Fruit fly (Drosophila melanogaster) whole organism, embryonic: ENCODE data around the gene CG4267.

ENCODE experiments used
- BEAF-32 ChIP-seq: fragments of 200-800 bp; sonication (Bioruptor generic); optimal IDR thresholded peaks from 3 replicates; lab custom pipeline; 2017; ENCODE audit warnings: missing biosample characterization, missing genetic modification characterization, mild to moderate bottlenecking, moderate library complexity, missing genetic modification reagents
- Blimp-1 ChIP-seq: fragments of 200-800 bp; sonication (Bioruptor generic); optimal IDR thresholded peaks from 3 replicates; lab custom pipeline; 2018; ENCODE audit warnings: missing biosample characterization, missing genetic modification characterization, mild to moderate bottlenecking, moderate library complexity, missing genetic modification reagents
- CG11696 ChIP-seq: fragments of 200-800 bp; sonication (Bioruptor generic); IDR thresholded peaks from 2 replicates; pipeline ENCODE4 v1.3.6; 2022; ENCODE audit warnings: missing biosample characterization, missing genetic modification characterization
- CG12071 ChIP-seq: fragments of 200-800 bp; sonication (Bioruptor generic); optimal IDR thresholded peaks from 3 replicates; lab custom pipeline; 2018; ENCODE audit warnings: missing biosample characterization, mild to moderate bottlenecking, missing genetic modification characterization
- CG12155 ChIP-seq: fragments of 200-800 bp; sonication (Bioruptor generic); optimal IDR thresholded peaks from 3 replicates; lab custom pipeline; 2016; ENCODE audit warnings: missing biosample characterization, missing genetic modification characterization
- CG12391 ChIP-seq: fragments of 200-800 bp; sonication (Bioruptor generic); optimal IDR thresholded peaks from 3 replicates; lab custom pipeline; 2018; ENCODE audit warnings: missing biosample characterization, mild to moderate bottlenecking, missing genetic modification characterization, moderate library complexity
- CG12659 ChIP-seq: fragments of 200-800 bp; sonication (Bioruptor generic); optimal IDR thresholded peaks from 3 replicates; lab custom pipeline; 2017; ENCODE audit warnings: mild to moderate bottlenecking, missing biosample characterization, missing genetic modification reagents, missing genetic modification characterization
- CG12942 ChIP-seq: fragments of 200-800 bp; sonication (Bioruptor generic); optimal IDR thresholded peaks from 3 replicates; lab custom pipeline; 2016; ENCODE audit warnings: missing biosample characterization, missing genetic modification characterization
- CG14441 ChIP-seq: fragments of 200-800 bp; sonication (Bioruptor generic); IDR thresholded peaks from 2 replicates; pipeline ENCODE4 v1.3.6; 2022; ENCODE audit warnings: missing biosample characterization, missing genetic modification characterization
- CG16813 ChIP-seq: fragments of 200-800 bp; sonication (Bioruptor generic); IDR thresholded peaks from 3 replicates; pipeline ENCODE4 v1.3.6; 2022; ENCODE audit warnings: missing biosample characterization, missing genetic modification characterization; ENCODE audit not compliant: partially characterized antibody
- CG16815 ChIP-seq: fragments of 200-800 bp; sonication (Bioruptor generic); optimal IDR thresholded peaks from 3 replicates; lab custom pipeline; 2017; ENCODE audit warnings: missing biosample characterization, mild to moderate bottlenecking, missing genetic modification characterization
- CG17912 ChIP-seq: fragments of 200-800 bp; sonication (Bioruptor generic); optimal IDR thresholded peaks from 2 replicates; lab custom pipeline; 2018; ENCODE audit warnings: missing biosample characterization, mild to moderate bottlenecking, missing genetic modification characterization
- CG18764 ChIP-seq: fragments of 200-800 bp; sonication (Bioruptor generic); optimal IDR thresholded peaks from 3 replicates; lab custom pipeline; 2016; ENCODE audit warnings: missing biosample characterization, missing genetic modification characterization
- CG2889 ChIP-seq: fragments of 200-800 bp; sonication (Bioruptor generic); IDR thresholded peaks from 3 replicates; pipeline ENCODE4 v1.3.6; 2022; ENCODE audit warnings: missing biosample characterization, missing genetic modification characterization
- CG3847 ChIP-seq: fragments of 200-800 bp; sonication (Bioruptor generic); IDR thresholded peaks from 2 replicates; pipeline ENCODE4 v1.3.6; 2022; ENCODE audit warnings: missing biosample characterization, missing genetic modification characterization
- CG6654 ChIP-seq: fragments of 200-800 bp; sonication (Bioruptor generic); optimal IDR thresholded peaks from 2 replicates; lab custom pipeline; 2017; ENCODE audit warnings: missing biosample characterization, mild to moderate bottlenecking, missing genetic modification characterization
- CG8089 ChIP-seq: fragments of 200-800 bp; sonication (Bioruptor generic); optimal IDR thresholded peaks from 3 replicates; lab custom pipeline; 2016; ENCODE audit warnings: missing biosample characterization, missing genetic modification characterization
- CG8290 ChIP-seq, 3 experiments: fragments of 200-800 bp; sonication (Bioruptor generic); optimal IDR thresholded peaks; 2 replicates each; lab custom pipeline; 2016 to 2019; ENCODE audit warnings: missing biosample characterization in 3 of 3, missing genetic modification characterization in 3 of 3, mild to moderate bottlenecking in 2 of 3, moderate library complexity in 1 of 3
- CG9437 ChIP-seq: fragments of 200-800 bp; sonication (Bioruptor generic); optimal IDR thresholded peaks from 2 replicates; lab custom pipeline; 2018; ENCODE audit warnings: missing biosample characterization, mild to moderate bottlenecking, missing genetic modification characterization
- D ChIP-seq, 2 experiments: fragments of 200-800 bp in 1 of 2; fragments of >200 bp in 1 of 2; sonication (Bioruptor generic) in 1 of 2; optimal IDR thresholded peaks; 2 replicates in 1 of 2; 3 replicates in 1 of 2; lab custom pipeline; 2017; ENCODE audit warnings: mild to moderate bottlenecking in 1 of 2, missing biosample characterization in 1 of 2, missing genetic modification characterization in 1 of 2, missing genetic modification reagents in 1 of 2
- Ets97D ChIP-seq: fragments of 200-800 bp; sonication (Bioruptor generic); optimal IDR thresholded peaks from 3 replicates; lab custom pipeline; 2016; ENCODE audit warnings: missing biosample characterization, missing genetic modification characterization
- MTF-1 ChIP-seq: fragments of 200-800 bp; sonication (Bioruptor generic); optimal IDR thresholded peaks from 2 replicates; lab custom pipeline; 2018; ENCODE audit warnings: missing biosample characterization, mild to moderate bottlenecking, missing genetic modification characterization, borderline replicate concordance
- Nf-YA ChIP-seq: fragments of 200-800 bp; sonication (Bioruptor generic); IDR thresholded peaks from 2 replicates; pipeline ENCODE4 v1.3.6; 2022; ENCODE audit warnings: missing biosample characterization, missing genetic modification characterization
- Oli ChIP-seq: fragments of 200-800 bp; sonication (Bioruptor generic); optimal IDR thresholded peaks from 2 replicates; lab custom pipeline; 2018; ENCODE audit warnings: missing biosample characterization, mild to moderate bottlenecking, missing genetic modification characterization, moderate library complexity
- PHDP ChIP-seq: fragments of 200-800 bp; sonication (Bioruptor generic); optimal IDR thresholded peaks from 3 replicates; lab custom pipeline; 2018; ENCODE audit warnings: missing biosample characterization, mild to moderate bottlenecking, missing genetic modification characterization, moderate library complexity
- Rx ChIP-seq: fragments of 200-800 bp; sonication (Bioruptor generic); IDR thresholded peaks from 2 replicates; pipeline ENCODE4 v1.3.6; 2022; ENCODE audit warnings: missing biosample characterization, missing genetic modification characterization
- Xrp1 ChIP-seq: fragments of 200-800 bp; sonication (Bioruptor generic); IDR thresholded peaks from 2 replicates; pipeline ENCODE4 v1.3.6; 2022; ENCODE audit warnings: missing biosample characterization, missing genetic modification characterization
- ase ChIP-seq: fragments of 200-800 bp; sonication (Bioruptor generic); IDR thresholded peaks from 3 replicates; pipeline ENCODE4 v1.3.6; 2022; ENCODE audit warnings: missing biosample characterization, missing genetic modification characterization
- az2 ChIP-seq: fragments of 200-800 bp; sonication (Bioruptor generic); optimal IDR thresholded peaks from 3 replicates; lab custom pipeline; 2016; ENCODE audit warnings: missing biosample characterization, missing genetic modification characterization
- bab2 ChIP-seq: fragments of 200-800 bp; sonication (Bioruptor generic); optimal IDR thresholded peaks from 2 replicates; lab custom pipeline; 2016; ENCODE audit warnings: missing biosample characterization, missing genetic modification characterization
- bigmax ChIP-seq: fragments of 200-800 bp; sonication (Bioruptor generic); optimal IDR thresholded peaks from 2 replicates; lab custom pipeline; 2018; ENCODE audit warnings: missing biosample characterization, mild to moderate bottlenecking, missing genetic modification characterization
- cwo ChIP-seq: fragments of 200-800 bp; sonication (Bioruptor generic); optimal IDR thresholded peaks from 3 replicates; lab custom pipeline; 2017; ENCODE audit warnings: missing biosample characterization, missing genetic modification characterization, mild to moderate bottlenecking, moderate library complexity, missing genetic modification reagents
- da ChIP-seq: fragments of 200-800 bp; sonication (Bioruptor generic); optimal IDR thresholded peaks from 2 replicates; lab custom pipeline; 2016; ENCODE audit warnings: missing biosample characterization, missing genetic modification characterization
- dmrt99B ChIP-seq: fragments of 200-800 bp; sonication (Bioruptor generic); optimal IDR thresholded peaks from 2 replicates; lab custom pipeline; 2018; ENCODE audit warnings: missing biosample characterization, mild to moderate bottlenecking, missing genetic modification characterization, moderate library complexity
- en ChIP-seq: fragments of 200-800 bp; sonication (Bioruptor generic); optimal IDR thresholded peaks from 2 replicates; lab custom pipeline; 2016; ENCODE audit warnings: missing biosample characterization, missing genetic modification characterization
- gt ChIP-seq: fragments of 200-800 bp; sonication (Bioruptor generic); IDR thresholded peaks from 2 replicates; pipeline ENCODE4 v1.3.6; 2022; ENCODE audit warnings: missing biosample characterization, missing genetic modification characterization
- hkb ChIP-seq, 2 experiments: fragments of 200-800 bp in 1 of 2; fragments of >200 bp in 1 of 2; sonication (Bioruptor generic) in 1 of 2; IDR thresholded peaks in 1 of 2; optimal IDR thresholded peaks in 1 of 2; 2 replicates each; pipeline versions ENCODE4 v1.3.6 to Lab custom; 2017 to 2022; ENCODE audit warnings: missing biosample characterization in 1 of 2, missing genetic modification characterization in 1 of 2
- luna ChIP-seq: fragments of 200-800 bp; sonication (Bioruptor generic); optimal IDR thresholded peaks from 2 replicates; lab custom pipeline; 2016; ENCODE audit warnings: missing biosample characterization, missing genetic modification characterization
- mld ChIP-seq: fragments of 200-800 bp; sonication (Bioruptor generic); IDR thresholded peaks from 3 replicates; pipeline ENCODE4 v1.3.6; 2022; ENCODE audit warnings: missing biosample characterization, missing genetic modification characterization; ENCODE audit not compliant: partially characterized antibody
- pb ChIP-seq: fragments of 200-800 bp; sonication (Bioruptor generic); optimal IDR thresholded peaks from 3 replicates; lab custom pipeline; 2016; ENCODE audit warnings: missing biosample characterization, missing genetic modification characterization
- phol ChIP-seq: fragments of 200-800 bp; sonication (Bioruptor generic); optimal IDR thresholded peaks from 3 replicates; lab custom pipeline; 2018; ENCODE audit warnings: missing biosample characterization, mild to moderate bottlenecking, missing genetic modification characterization, moderate library complexity
- pita ChIP-seq: fragments of 200-800 bp; sonication (Bioruptor generic); optimal IDR thresholded peaks from 2 replicates; lab custom pipeline; 2017; ENCODE audit warnings: missing biosample characterization, mild to moderate bottlenecking, missing genetic modification characterization
- sug ChIP-seq: fragments of 200-800 bp; optimal IDR thresholded peaks from 2 replicates; lab custom pipeline; 2019; ENCODE audit warnings: missing biosample characterization, mild to moderate bottlenecking, missing genetic modification characterization, moderate library complexity
- tgo ChIP-seq: fragments of 200-800 bp; sonication (Bioruptor generic); IDR thresholded peaks from 3 replicates; pipeline ENCODE4 v1.3.6; 2022; ENCODE audit warnings: missing biosample characterization, missing genetic modification characterization
- vnd ChIP-seq: fragments of 200-800 bp; sonication (Bioruptor generic); IDR thresholded peaks from 3 replicates; pipeline ENCODE4 v1.3.6; 2022; ENCODE audit warnings: missing biosample characterization, missing genetic modification characterization; ENCODE audit not compliant: partially characterized antibody
- zen ChIP-seq: fragments of 200-800 bp; sonication (Bioruptor generic); optimal IDR thresholded peaks from 3 replicates; lab custom pipeline; 2018; ENCODE audit warnings: missing biosample characterization, mild to moderate bottlenecking, missing genetic modification characterization, moderate library complexity
- zf30C ChIP-seq: fragments of 200-800 bp; sonication (Bioruptor generic); optimal IDR thresholded peaks from 3 replicates; lab custom pipeline; 2018; ENCODE audit warnings: missing biosample characterization, mild to moderate bottlenecking, missing genetic modification characterization

Gene CG4267

dm6 chr2L:2198613-2199432, 43.4 kb upstream of the CG4267 start (continued):
- TF ChIP-seq Blimp-1 (peak; percentile 86), CG8089 (GFP tag; lab: Kevin White, UChicago) (peak; percentile 87), Rx (GFP tag; lab: Robert Waterston, UW) (no peak), dmrt99B (peak; percentile 88), PHDP (tag; lab: Kevin White, UChicago) (peak; percentile 90), mld (GFP tag; lab: Robert Waterston, UW) (no peak), CG18764 (peak; percentile 81), CG12391 (tag; lab: Kevin White, UChicago) (peak; percentile 90), CG12071 (peak; percentile 79), bigmax (GFP tag; lab: Kevin White, UChicago) (no peak), zf30C (peak; percentile 80), CG12659 (GFP tag; lab: Kevin White, UChicago) (peak; percentile 82), D (optimal IDR thresholded peaks at IDR 0.05; lab: Kevin White, UChicago) (no peak), D (GFP tag; optimal IDR thresholded peaks at IDR 0.05; lab: Kevin White, UChicago) (peak; percentile 87), CG11696 (no peak), CG2889 (GFP tag; lab: Robert Waterston, UW) (no peak), CG14441 (GFP tag; lab: Robert Waterston, UW) (no peak), CG3847 (GFP tag; lab: Robert Waterston, UW) (no peak), CG12942 (peak; percentile 81), pita (no peak), bab2 (GFP tag; lab: Kevin White, UChicago) (peak; percentile 88), CG16815 (peak; percentile 82), da (peak; percentile 63), Nf-YA (GFP tag; lab: Robert Waterston, UW) (no peak), gt (GFP tag; lab: Robert Waterston, UW) (no peak), pb (peak; percentile 72), en (GFP tag; lab: Kevin White, UChicago) (peak; percentile 82), Xrp1 (no peak), CG8290 (GFP tag; optimal IDR thresholded peaks at IDR 0.05; lab: Kevin White, UChicago) (peak; percentile 45), CG8290 (tag; optimal IDR thresholded peaks at IDR 0.05; lab: Kevin White, UChicago) (peak; percentile 4 to 88), CG16813 (GFP tag; lab: Robert Waterston, UW) (no peak), phol (tag; lab: Kevin White, UChicago) (peak; percentile 89), CG9437 (GFP tag; lab: Kevin White, UChicago) (peak; percentile 94), CG6654 (GFP tag; lab: Kevin White, UChicago) (peak; percentile 67), CG17912 (GFP tag; lab: Kevin White, UChicago) (no peak), az2 (GFP tag; lab: Kevin White, UChicago) (peak; percentile 87), tgo (GFP tag; lab: Robert Waterston, UW) (no peak), MTF-1 (GFP tag; lab: Kevin White, UChicago) (peak; percentile 60), sug (tag; lab: Kevin White, UChicago) (peak; percentile 94), BEAF-32 (GFP tag; lab: Kevin White, UChicago) (no peak), Oli (tag; lab: Kevin White, UChicago) (peak; percentile 91), luna (GFP tag; lab: Kevin White, UChicago) (no peak), CG12155 (peak; percentile 79), Ets97D (GFP tag; lab: Kevin White, UChicago) (peak; percentile 70), hkb (optimal IDR thresholded peaks at IDR 0.05; lab: Kevin White, UChicago) (no peak), hkb (GFP tag; IDR thresholded peaks at IDR 0.05; lab: Robert Waterston, UW) (no peak), vnd (GFP tag; lab: Robert Waterston, UW) (no peak), zen (tag; lab: Kevin White, UChicago) (peak; percentile 57), cwo (GFP tag; lab: Kevin White, UChicago) (peak; percentile 90), ase (no peak)
